Worm (Caenorhabditis elegans): ENCODE data around the gene F47D12.6.

The F47D12.6 gene

DNA sequence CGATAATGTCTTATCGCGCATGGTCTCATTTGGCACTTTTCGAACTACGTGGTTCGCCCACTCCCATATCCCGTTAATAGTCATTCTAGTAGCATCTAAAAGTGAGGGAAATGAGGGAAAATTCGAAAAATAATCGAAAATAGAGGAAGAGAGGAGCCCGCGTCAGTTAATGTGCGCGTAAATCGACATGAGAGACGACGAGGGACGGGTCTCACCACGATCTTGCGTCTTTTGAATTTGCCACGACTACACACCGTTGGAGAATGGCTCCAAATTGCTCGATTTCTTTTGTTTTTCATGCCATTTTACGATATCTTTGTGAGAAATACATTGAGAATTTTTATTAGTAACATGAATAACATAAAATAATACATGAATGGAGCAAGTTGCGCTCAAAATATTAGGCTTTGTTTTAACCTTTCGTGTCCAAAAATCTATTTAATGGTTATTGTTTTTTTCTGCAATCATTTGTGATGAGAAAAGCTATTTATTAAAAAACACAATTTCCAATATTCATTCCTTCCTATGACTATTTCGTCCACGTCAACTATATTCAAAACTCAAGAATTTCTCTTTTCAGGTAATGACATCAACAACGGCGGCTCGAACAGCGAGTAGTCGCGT, 38.9 kb downstream of the F47D12.6 start, which contains the start of the genes gen-1 and stt-3:
Gene gen-1, minus strand, starts transcription at position 95 of the 624 bp plus-strand sequence.
Gene stt-3, plus strand, starts transcription at position 574 of the 624 bp plus-strand sequence.
- TF ChIP-seq snpc-4 (tag; optimal IDR thresholded peaks at IDR 0.05) (no peak), lin-39 (tag; optimal IDR thresholded peaks at IDR 0.05) (peak; percentile 69), nhr-25 (tag; optimal IDR thresholded peaks at IDR 0.05) (no peak), egl-5 (tag; optimal IDR thresholded peaks at IDR 0.05) (no peak), nhr-11 (tag; optimal IDR thresholded peaks at IDR 0.05) (no peak), nhr-12 (tag; optimal IDR thresholded peaks at IDR 0.05) (no peak), ceh-82 (tag; optimal IDR thresholded peaks at IDR 0.05) (no peak), unc-39 (tag; optimal IDR thresholded peaks at IDR 0.05) (no peak), sea-2 (GFP tag; optimal IDR thresholded peaks at IDR 0.05) (no peak), nhr-237 (tag; optimal IDR thresholded peaks at IDR 0.05) (no peak), R02D3.7 (tag; optimal IDR thresholded peaks at IDR 0.05) (peak; percentile 80), eor-1 (tag; optimal IDR thresholded peaks at IDR 0.05) (no peak), nhr-28 (tag; optimal IDR thresholded peaks at IDR 0.05) (no peak), nhr-77 (tag; optimal IDR thresholded peaks at IDR 0.05) (no peak), pqm-1 (tag; optimal IDR thresholded peaks at IDR 0.05) (no peak), fkh-2 (tag; optimal IDR thresholded peaks at IDR 0.05) (no peak), elt-2 (tag; optimal IDR thresholded peaks at IDR 0.05) (peak; percentile 12), ceh-9 (tag; optimal IDR thresholded peaks at IDR 0.05) (no peak), nhr-23 (tag; optimal IDR thresholded peaks at IDR 0.05) (no peak), mdl-1 (tag; optimal IDR thresholded peaks at IDR 0.05) (no peak), tbx-2 (tag; optimal IDR thresholded peaks at IDR 0.05) (no peak), skn-1 (tag; optimal IDR thresholded peaks at IDR 0.05) (no peak), ceh-28 (tag; optimal IDR thresholded peaks at IDR 0.05) (no peak), fkh-10 (GFP tag; optimal IDR thresholded peaks at IDR 0.05) (no peak), jun-1 (tag; optimal IDR thresholded peaks at IDR 0.05) (no peak), mml-1 (tag; optimal IDR thresholded peaks at IDR 0.05) (no peak), lin-15B (tag; optimal IDR thresholded peaks at IDR 0.05) (peak; percentile 62), zag-1 (tag; optimal IDR thresholded peaks at IDR 0.05) (no peak), hmg-11 (tag; optimal IDR thresholded peaks at IDR 0.05) (no peak), aly-2 (tag; optimal IDR thresholded peaks at IDR 0.05) (no peak), unc-62 (GFP tag; optimal IDR thresholded peaks at IDR 0.05) (no peak)

DNA sequence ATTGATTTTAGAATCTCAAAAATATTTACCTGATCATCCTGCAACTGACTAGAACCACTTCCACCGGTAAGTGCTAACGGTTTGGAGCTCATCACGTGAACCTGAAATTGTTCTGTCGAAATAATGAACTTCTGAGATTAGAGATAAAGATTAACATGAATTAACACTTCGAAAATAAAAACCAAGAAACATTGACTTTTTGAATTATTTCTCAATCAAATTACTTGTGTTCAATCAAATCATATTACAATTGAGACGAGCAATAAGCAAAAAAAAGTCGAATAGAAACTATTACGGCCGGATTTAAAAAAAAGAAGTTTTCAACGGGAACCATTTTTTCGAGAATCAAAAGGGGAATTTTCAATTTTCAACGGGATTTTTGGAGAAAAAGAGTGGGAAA, 41.4 kb downstream of the F47D12.6 start, which contains the start of gene bcas-2:
Gene bcas-2, minus strand, starts transcription at position 101 of the 400 bp plus-strand sequence.
- TF ChIP-seq nhr-77 (tag; optimal IDR thresholded peaks at IDR 0.05), result no peak
- TF ChIP-seq nhr-12 (tag; optimal IDR thresholded peaks at IDR 0.05), result no peak
- TF ChIP-seq ztf-4 (tag; optimal IDR thresholded peaks at IDR 0.05), result no peak
- no peak for TF ChIP-seq nhr-25 (tag; optimal IDR thresholded peaks at IDR 0.05)
- no peak for TF ChIP-seq lin-39 (tag; optimal IDR thresholded peaks at IDR 0.05)

DNA sequence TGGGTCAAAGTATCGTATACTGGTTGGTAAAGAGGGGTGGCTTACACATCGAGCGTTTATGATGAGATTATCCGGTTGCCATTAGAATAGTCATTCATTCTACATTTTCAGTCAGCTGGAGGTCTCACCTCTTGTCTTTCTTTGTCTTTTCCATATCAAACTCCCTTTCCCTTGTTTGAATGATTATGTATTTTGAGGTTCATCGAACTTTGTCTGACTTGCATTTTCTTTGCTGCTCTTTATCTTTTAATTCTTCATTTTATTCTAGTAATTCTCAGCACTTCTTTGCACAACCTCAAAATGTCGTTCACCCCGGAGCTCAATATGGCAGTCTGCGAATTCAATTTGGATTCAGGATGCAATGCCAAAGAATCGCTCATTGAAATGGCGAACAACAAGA, 46.6 kb downstream of the F47D12.6 start, which contains the start of gene T12A2.3:
Gene T12A2.3, plus strand, starts transcription at position 301 of the 400 bp plus-strand sequence.
- TF ChIP-seq nhr-12 (tag; optimal IDR thresholded peaks at IDR 0.05) (no peak), ztf-4 (tag; optimal IDR thresholded peaks at IDR 0.05) (no peak), lin-39 (tag; optimal IDR thresholded peaks at IDR 0.05) (no peak), nfya-1 (tag; optimal IDR thresholded peaks at IDR 0.05; ENCODE audit: insufficient read depth) (no peak), nhr-25 (tag; optimal IDR thresholded peaks at IDR 0.05) (no peak), nhr-76 (tag; optimal IDR thresholded peaks at IDR 0.05) (no peak), egl-5 (tag; optimal IDR thresholded peaks at IDR 0.05) (no peak), jun-1 (tag; optimal IDR thresholded peaks at IDR 0.05) (no peak)

DNA sequence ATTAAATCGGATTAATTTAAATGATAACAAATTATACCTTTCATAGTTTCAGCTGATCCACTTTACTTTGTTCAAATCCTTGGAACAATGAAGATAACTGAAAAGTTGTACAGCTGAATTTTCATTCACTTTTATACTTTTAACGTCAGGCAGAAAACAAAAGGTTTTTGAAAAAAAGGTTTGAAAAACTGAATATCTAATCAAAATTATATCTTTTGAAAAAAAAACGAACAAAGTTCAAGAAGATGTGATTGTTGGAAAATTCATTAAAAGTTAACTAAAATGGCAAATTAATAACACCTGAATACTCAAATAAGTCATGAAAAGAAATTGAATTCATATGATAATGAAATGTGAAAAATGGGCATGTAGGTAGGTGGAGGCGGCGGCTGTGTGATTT, 50.4 kb downstream of the F47D12.6 start, which contains the start of gene T12A2.21:
Gene T12A2.21, minus strand, starts transcription at position 101 of the 400 bp plus-strand sequence.
- TF ChIP-seq ztf-11 (tag; optimal IDR thresholded peaks at IDR 0.05), result no peak
- no peak for TF ChIP-seq unc-39 (tag; optimal IDR thresholded peaks at IDR 0.05)
- no peak for TF ChIP-seq ztf-4 (tag; optimal IDR thresholded peaks at IDR 0.05)
